Worm (Caenorhabditis elegans): ENCODE measurements around the gene srd-47.

The srd-47 gene

ce11 chrX:12362951-12363486, 29.6 kb downstream of the srd-47 start (continued):
- TF ChIP-seq mml-1 (tag; optimal IDR thresholded peaks at IDR 0.05) (no peak), nhr-25 (tag; optimal IDR thresholded peaks at IDR 0.05) (peak; percentile 87), pha-4 (tag; optimal IDR thresholded peaks at IDR 0.05) (peak; percentile 99), nfya-1 (tag; optimal IDR thresholded peaks at IDR 0.05; ENCODE audit: insufficient read depth) (peak; percentile 91), elt-2 (tag; optimal IDR thresholded peaks at IDR 0.05) (peak; percentile 84), ceh-9 (tag; optimal IDR thresholded peaks at IDR 0.05) (no peak), nhr-43 (tag; optimal IDR thresholded peaks at IDR 0.05; ENCODE audit: poor library complexity, severe bottlenecking) (peak; percentile 99), hmg-11 (tag; optimal IDR thresholded peaks at IDR 0.05) (peak; percentile 77), aly-2 (tag; optimal IDR thresholded peaks at IDR 0.05) (peak; percentile 98), unc-62 (GFP tag; optimal IDR thresholded peaks at IDR 0.05) (peak; percentile 89), egl-5 (tag; optimal IDR thresholded peaks at IDR 0.05) (peak; percentile 98), skn-1 (tag; optimal IDR thresholded peaks at IDR 0.05) (peak; percentile 99), daf-12 (tag; optimal IDR thresholded peaks at IDR 0.05) (peak; percentile 93), nhr-76 (tag; optimal IDR thresholded peaks at IDR 0.05) (peak; percentile 86), nhr-23 (tag; optimal IDR thresholded peaks at IDR 0.05) (peak; percentile 99), nhr-28 (tag; optimal IDR thresholded peaks at IDR 0.05) (peak; percentile 96), lin-15B (tag; optimal IDR thresholded peaks at IDR 0.05) (peak; percentile 12)

- TF ChIP-seq ztf-11 (tag; optimal IDR thresholded peaks at IDR 0.05) (no peak), lsy-12 (tag; optimal IDR thresholded peaks at IDR 0.05) (no peak), nhr-76 (tag; optimal IDR thresholded peaks at IDR 0.05) (no peak), skn-1 (tag; optimal IDR thresholded peaks at IDR 0.05) (no peak), pha-4 (tag; optimal IDR thresholded peaks at IDR 0.05) (no peak), nhr-25 (tag; optimal IDR thresholded peaks at IDR 0.05) (no peak), elt-3 (tag; optimal IDR thresholded peaks at IDR 0.05) (no peak), eor-1 (tag; optimal IDR thresholded peaks at IDR 0.05) (no peak)
These were observed 31.4 kb downstream of the srd-47 start, which contains the start of gene F19H6.5 for ce11 chrX:12364804-12365203. Gene F19H6.5, minus strand, starts transcription at chrX:12364904.

DNA sequence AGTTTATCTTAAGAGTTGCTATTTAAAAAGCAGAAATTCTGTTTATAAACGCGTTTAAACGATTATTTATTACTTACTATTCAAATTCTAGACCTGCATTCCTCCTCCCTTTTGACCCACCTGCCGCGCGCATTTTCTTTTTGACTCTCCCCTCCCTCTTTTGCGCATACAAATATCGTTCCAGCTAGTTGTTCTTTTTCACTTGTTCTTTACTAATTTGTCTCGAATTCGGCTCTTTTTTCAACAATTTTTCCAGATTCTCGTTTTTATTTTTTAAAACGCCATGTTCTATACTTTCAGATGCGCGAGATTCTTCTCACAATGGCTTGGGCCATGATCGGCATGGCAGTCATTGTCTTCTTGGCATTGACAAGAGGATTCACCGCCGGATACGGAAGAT, 31.9 kb downstream of the srd-47 start, which contains the start of gene F19H6.4:
Gene F19H6.4 (plus strand): TSS at position 301 of the 400 bp plus-strand sequence.
- no peak for TF ChIP-seq elt-3 (tag; optimal IDR thresholded peaks at IDR 0.05)
- TF ChIP-seq mdl-1 (tag; optimal IDR thresholded peaks at IDR 0.05), result no peak
- no peak for TF ChIP-seq nfya-1 (tag; optimal IDR thresholded peaks at IDR 0.05; ENCODE audit: insufficient read depth)
- no peak for TF ChIP-seq unc-62 (GFP tag; optimal IDR thresholded peaks at IDR 0.05)
- no peak for TF ChIP-seq egl-5 (tag; optimal IDR thresholded peaks at IDR 0.05)
- TF ChIP-seq skn-1 (tag; optimal IDR thresholded peaks at IDR 0.05), result no peak
- no peak for TF ChIP-seq ceh-82 (tag; optimal IDR thresholded peaks at IDR 0.05)
- TF ChIP-seq ama-1 (optimal IDR thresholded peaks at IDR 0.05), result no peak
- TF ChIP-seq fkh-2 (tag; optimal IDR thresholded peaks at IDR 0.05), result no peak
- TF ChIP-seq nhr-28 (tag; optimal IDR thresholded peaks at IDR 0.05), result no peak
- no peak for TF ChIP-seq nhr-23 (tag; optimal IDR thresholded peaks at IDR 0.05)
- no peak for TF ChIP-seq nhr-76 (tag; optimal IDR thresholded peaks at IDR 0.05)
- no peak for TF ChIP-seq pha-4 (tag; optimal IDR thresholded peaks at IDR 0.05)
- no peak for TF ChIP-seq sea-2 (GFP tag; optimal IDR thresholded peaks at IDR 0.05)
- no peak for TF ChIP-seq lin-15B (tag; optimal IDR thresholded peaks at IDR 0.05)
- no peak for TF ChIP-seq zag-1 (tag; optimal IDR thresholded peaks at IDR 0.05)
- no peak for TF ChIP-seq unc-39 (tag; optimal IDR thresholded peaks at IDR 0.05)
- TF ChIP-seq tbx-2 (tag; optimal IDR thresholded peaks at IDR 0.05), result no peak

DNA sequence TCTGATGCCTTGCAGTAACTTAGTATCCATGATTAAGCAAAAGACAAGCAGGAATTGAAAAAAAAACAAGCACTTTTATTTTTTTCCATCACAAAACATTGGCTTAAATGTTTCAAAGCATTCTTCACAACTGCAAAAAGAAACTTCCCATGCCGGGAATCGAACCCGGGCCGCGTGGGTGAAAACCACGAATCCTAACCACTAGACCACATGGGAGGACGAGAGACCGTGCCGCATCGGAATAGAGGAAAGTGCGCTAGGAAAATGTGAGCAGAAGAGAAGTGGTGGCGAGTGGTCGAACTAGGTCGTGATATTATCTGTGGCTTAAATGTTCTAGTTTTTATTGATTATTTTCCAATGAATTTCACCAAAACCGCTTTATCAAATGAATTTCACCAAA, 34.1 kb downstream of the srd-47 start:
- peak; percentile 39 for TF ChIP-seq lin-39 (tag; optimal IDR thresholded peaks at IDR 0.05)
- TF ChIP-seq elt-2 (tag; optimal IDR thresholded peaks at IDR 0.05), result peak; percentile 35
- TF ChIP-seq ceh-9 (tag; optimal IDR thresholded peaks at IDR 0.05), result no peak
- peak; percentile 18 for TF ChIP-seq tbx-2 (tag; optimal IDR thresholded peaks at IDR 0.05)
- no peak for TF ChIP-seq mdl-1 (tag; optimal IDR thresholded peaks at IDR 0.05)
- no peak for TF ChIP-seq eor-1 (tag; optimal IDR thresholded peaks at IDR 0.05)
- peak; percentile 87 for TF ChIP-seq hmg-11 (tag; optimal IDR thresholded peaks at IDR 0.05)
- peak; percentile 33 for TF ChIP-seq ceh-28 (tag; optimal IDR thresholded peaks at IDR 0.05)
- peak; percentile 14 for TF ChIP-seq pqm-1 (tag; optimal IDR thresholded peaks at IDR 0.05)
- TF ChIP-seq nhr-43 (tag; optimal IDR thresholded peaks at IDR 0.05; ENCODE audit: poor library complexity, severe bottlenecking), result peak; percentile 44
- TF ChIP-seq lin-15B (tag; optimal IDR thresholded peaks at IDR 0.05), result no peak

- no peak for TF ChIP-seq daf-12 (tag; optimal IDR thresholded peaks at IDR 0.05)
- no peak for TF ChIP-seq ceh-16 (tag; optimal IDR thresholded peaks at IDR 0.05)
- no peak for TF ChIP-seq skn-1 (tag; optimal IDR thresholded peaks at IDR 0.05)
- no peak for TF ChIP-seq ceh-82 (tag; optimal IDR thresholded peaks at IDR 0.05)
- no peak for TF ChIP-seq nfya-1 (tag; optimal IDR thresholded peaks at IDR 0.05; ENCODE audit: insufficient read depth)
- TF ChIP-seq ztf-11 (tag; optimal IDR thresholded peaks at IDR 0.05), result no peak
- TF ChIP-seq nhr-28 (tag; optimal IDR thresholded peaks at IDR 0.05), result no peak
- TF ChIP-seq nhr-76 (tag; optimal IDR thresholded peaks at IDR 0.05), result no peak
- no peak for TF ChIP-seq nhr-11 (tag; optimal IDR thresholded peaks at IDR 0.05)
- TF ChIP-seq ama-1 (optimal IDR thresholded peaks at IDR 0.05), result no peak
- TF ChIP-seq unc-39 (tag; optimal IDR thresholded peaks at IDR 0.05), result no peak
- TF ChIP-seq elt-3 (tag; optimal IDR thresholded peaks at IDR 0.05), result no peak
- TF ChIP-seq lin-15B (tag; optimal IDR thresholded peaks at IDR 0.05), result no peak
- TF ChIP-seq nhr-77 (tag; optimal IDR thresholded peaks at IDR 0.05), result no peak
- TF ChIP-seq nhr-67 (tag; optimal IDR thresholded peaks at IDR 0.05), result no peak
- TF ChIP-seq lin-39 (tag; optimal IDR thresholded peaks at IDR 0.05), result no peak
- TF ChIP-seq sea-2 (GFP tag; optimal IDR thresholded peaks at IDR 0.05), result no peak
- TF ChIP-seq tbx-2 (tag; optimal IDR thresholded peaks at IDR 0.05), result no peak
These were observed 37.9 kb downstream of the srd-47 start, which contains the start of gene rif-1.2 for ce11 chrX:12371321-12371720. Gene rif-1.2, minus strand, starts transcription at chrX:12371421.
